Worm (Caenorhabditis elegans) whole organism, L4 larva: ENCODE data around the gene asns-2.

Experiments used
- T20F7.1 ChIP-seq: fragments of 200-800 bp; sonication (Bioruptor generic); optimal IDR thresholded peaks from 2 replicates; lab custom pipeline; 2018; ENCODE audit warnings: mild to moderate bottlenecking, missing genetic modification characterization, missing compliant biosample characterization
- Y5F2A.4 ChIP-seq: fragments of 200-800 bp; sonication (Bioruptor generic); optimal IDR thresholded peaks from 2 replicates; lab custom pipeline; 2018; ENCODE audit warnings: mild to moderate bottlenecking, missing genetic modification characterization, missing compliant biosample characterization
- Y75B8A.6 ChIP-seq: fragments of 200-800 bp; sonication (Bioruptor generic); IDR thresholded peaks from 2 replicates; pipeline ENCODE4 v1.3.6; 2022; ENCODE audit warnings: missing genetic modification reagents, missing genetic modification characterization, missing compliant biosample characterization
- ZK337.2 ChIP-seq: fragments of 200-800 bp; sonication (Bioruptor generic); IDR thresholded peaks from 2 replicates; pipeline ENCODE4 v1.3.6; 2022; ENCODE audit warnings: missing genetic modification reagents, missing genetic modification characterization, missing compliant biosample characterization
- aha-1 ChIP-seq: fragments of 150-350 bp; peaks from one replicate; lab custom pipeline; 2014; ENCODE audit warnings: missing biosample characterization, missing genetic modification characterization
- daf-16 ChIP-seq, 3 experiments: sonication (generic microtip); optimal IDR thresholded peaks; 2 replicates each; lab custom pipeline; 2016 to 2017; ENCODE audit warnings: missing genetic modification characterization in 3 of 3, missing genetic modification reagents in 3 of 3, mild to moderate bottlenecking in 2 of 3, missing compliant biosample characterization in 2 of 3, missing biosample characterization in 1 of 3, moderate library complexity in 1 of 3
- dmd-6 ChIP-seq: fragments of 200-800 bp; sonication (Bioruptor generic); IDR thresholded peaks from 2 replicates; pipeline ENCODE4 v1.3.6; 2022; ENCODE audit warnings: missing genetic modification reagents, missing genetic modification characterization, missing compliant biosample characterization
- dve-1 ChIP-seq: sonication (generic microtip); optimal IDR thresholded peaks from 2 replicates; lab custom pipeline; 2017; ENCODE audit warnings: antibody characterized with exemption, mild to moderate bottlenecking, missing genetic modification characterization, missing compliant biosample characterization; ENCODE audit not compliant: insufficient read depth
- fos-1 ChIP-seq: fragments of 150-350 bp; optimal IDR thresholded peaks from 2 replicates; lab custom pipeline; 2014; ENCODE audit warnings: missing biosample characterization, missing genetic modification characterization
- gei-8 ChIP-seq: fragments of 200-800 bp; sonication (Bioruptor generic); optimal IDR thresholded peaks from 2 replicates; lab custom pipeline; 2018; ENCODE audit warnings: mild to moderate bottlenecking, missing genetic modification characterization, missing compliant biosample characterization
- hlh-11 ChIP-seq: fragments of 200-800 bp; sonication (Bioruptor generic); optimal IDR thresholded peaks from 2 replicates; lab custom pipeline; 2018; ENCODE audit warnings: mild to moderate bottlenecking, missing genetic modification characterization, missing compliant biosample characterization
- hlh-30 ChIP-seq: sonication (generic microtip); optimal IDR thresholded peaks from 2 replicates; lab custom pipeline; 2017; ENCODE audit warnings: antibody characterized with exemption, mild to moderate bottlenecking, missing genetic modification characterization, missing compliant biosample characterization; ENCODE audit not compliant: insufficient read depth
- lim-7 ChIP-seq: fragments of 200-800 bp; sonication (Bioruptor generic); IDR thresholded peaks from 2 replicates; pipeline ENCODE4 v1.3.6; 2022; ENCODE audit warnings: missing genetic modification characterization, missing compliant biosample characterization
- lin-29 ChIP-seq: fragments of 200-800 bp; sonication (Bioruptor generic); IDR thresholded peaks from 2 replicates; pipeline ENCODE4 v1.3.6; 2022; ENCODE audit warnings: missing genetic modification reagents, missing genetic modification characterization, missing compliant biosample characterization
- lsy-2 ChIP-seq, 2 experiments: fragments of 150-350 bp in 1 of 2; sonication (generic microtip) in 1 of 2; optimal IDR thresholded peaks; 2 replicates each; lab custom pipeline; 2014 to 2017; ENCODE audit warnings: missing biosample characterization in 2 of 2, missing genetic modification characterization in 2 of 2
- madf-5 ChIP-seq, 2 experiments: fragments of 200-800 bp; sonication (Bioruptor generic); IDR thresholded peaks; 2 replicates each; pipeline ENCODE4 v1.3.6; 2022; ENCODE audit warnings: missing compliant biosample characterization in 2 of 2, missing genetic modification characterization in 2 of 2
- mdl-1 ChIP-seq, 2 experiments: fragments of 150-350 bp in 1 of 2; sonication (generic microtip) in 1 of 2; optimal IDR thresholded peaks; 2 replicates each; lab custom pipeline; 2014 to 2017; ENCODE audit warnings: missing biosample characterization in 2 of 2, missing genetic modification characterization in 2 of 2
- mdt-29 ChIP-seq: fragments of 200-800 bp; sonication (Bioruptor generic); IDR thresholded peaks from 2 replicates; pipeline ENCODE4 v1.3.6; 2022; ENCODE audit warnings: missing genetic modification reagents, missing genetic modification characterization, missing compliant biosample characterization
- mep-1 ChIP-seq: fragments of 150-350 bp; sonication (generic microtip); optimal IDR thresholded peaks from 3 replicates; lab custom pipeline; 2014; ENCODE audit warnings: missing biosample characterization, missing genetic modification characterization
- mes-2 ChIP-seq: sonication (generic microtip); optimal IDR thresholded peaks from 2 replicates; lab custom pipeline; 2016; ENCODE audit warnings: missing genotype, mild to moderate bottlenecking, missing genetic modification characterization, missing compliant biosample characterization; ENCODE audit not compliant: poor library complexity, severe bottlenecking
- mxl-2 ChIP-seq: fragments of 200-800 bp; sonication (Bioruptor generic); conservative IDR thresholded peaks from 2 replicates; pipeline ENCODE4 v1.3.6; 2022; ENCODE audit warnings: missing genetic modification reagents, missing genetic modification characterization, missing compliant biosample characterization
- mxl-3 ChIP-seq: fragments of 200-800 bp; sonication (Bioruptor generic); optimal IDR thresholded peaks from 2 replicates; lab custom pipeline; 2018; ENCODE audit warnings: mild to moderate bottlenecking, missing genetic modification characterization, missing compliant biosample characterization
- nhr-10 ChIP-seq: fragments of 150-350 bp; optimal IDR thresholded peaks from 2 replicates; lab custom pipeline; 2014; ENCODE audit warnings: missing biosample characterization, missing genetic modification characterization
- nhr-102 ChIP-seq: sonication (generic microtip); optimal IDR thresholded peaks from 2 replicates; lab custom pipeline; 2016; ENCODE audit warnings: mild to moderate bottlenecking, missing genetic modification characterization, moderate library complexity, missing compliant biosample characterization
- nhr-28 ChIP-seq: fragments of 150-350 bp; optimal IDR thresholded peaks from 2 replicates; lab custom pipeline; 2014; ENCODE audit warnings: missing biosample characterization, missing genetic modification characterization
- nhr-41 ChIP-seq: fragments of 200-800 bp; sonication (Bioruptor generic); IDR thresholded peaks from 2 replicates; pipeline ENCODE4 v1.3.6; 2022; ENCODE audit warnings: missing genetic modification reagents, missing genetic modification characterization, missing compliant biosample characterization
- nhr-48 ChIP-seq: sonication (generic microtip); optimal IDR thresholded peaks from 2 replicates; lab custom pipeline; 2016; ENCODE audit warnings: mild to moderate bottlenecking, missing genetic modification characterization, missing compliant biosample characterization
- nhr-6 ChIP-seq: fragments of 150-350 bp; optimal IDR thresholded peaks from 2 replicates; lab custom pipeline; 2014; ENCODE audit warnings: missing biosample characterization, missing genetic modification characterization
- nhr-76 ChIP-seq: fragments of 150-350 bp; optimal IDR thresholded peaks from 2 replicates; lab custom pipeline; 2014; ENCODE audit warnings: missing biosample characterization, missing genetic modification characterization
- nhr-77 ChIP-seq: fragments of 150-350 bp; optimal IDR thresholded peaks from 2 replicates; lab custom pipeline; 2014; ENCODE audit warnings: missing biosample characterization, missing genetic modification characterization
- php-3 ChIP-seq: fragments of 200-800 bp; sonication (Bioruptor generic); IDR thresholded peaks from 2 replicates; pipeline ENCODE4 v1.3.6; 2022; ENCODE audit warnings: missing genetic modification reagents, missing genetic modification characterization, missing compliant biosample characterization
- pqm-1 ChIP-seq: sonication (generic microtip); optimal IDR thresholded peaks from 2 replicates; lab custom pipeline; 2017; ENCODE audit warnings: missing biosample characterization, missing genetic modification characterization
- sdz-12 ChIP-seq: fragments of 200-800 bp; sonication (Bioruptor generic); optimal IDR thresholded peaks from 2 replicates; lab custom pipeline; 2018; ENCODE audit warnings: mild to moderate bottlenecking, missing genetic modification characterization, missing compliant biosample characterization
- tra-1 ChIP-seq: fragments of 200-800 bp; sonication (Bioruptor generic); IDR thresholded peaks from 2 replicates; pipeline ENCODE4 v1.3.6; 2022; ENCODE audit warnings: missing genetic modification reagents, missing genetic modification characterization, missing compliant biosample characterization
- unc-130 ChIP-seq: sonication (generic microtip); optimal IDR thresholded peaks from 2 replicates; lab custom pipeline; 2016; ENCODE audit warnings: missing genetic modification reagents, missing genetic modification characterization, missing compliant biosample characterization
- unc-62 ChIP-seq, 3 experiments: fragments of 150-350 bp in 1 of 3; sonication (generic microtip); optimal IDR thresholded peaks in 2 of 3; peaks in 1 of 3; 1 replicate in 1 of 3; 2 replicates in 2 of 3; lab custom pipeline; 2014 to 2017; ENCODE audit warnings: missing biosample characterization in 3 of 3, missing genetic modification characterization in 3 of 3, missing genetic modification reagents in 3 of 3, missing genotype in 1 of 3
- zag-1 ChIP-seq: fragments of 150-350 bp; optimal IDR thresholded peaks from 2 replicates; lab custom pipeline; 2014; ENCODE audit warnings: missing biosample characterization, missing genetic modification characterization

Gene asns-2

ce11 chrX:8752546-8752945, 1.8 kb upstream of the asns-2 start:
- TF ChIP-seq hlh-30 (tag; lab: Kevin White, UChicago) (peak; percentile 39), fos-1 (tag; lab: Kevin White, UChicago) (no peak), dmd-6 (GFP tag; lab: Robert Waterston, UW) (0 out of 2 replicates have a peak, but pooled peaks have one; percentile 9), nhr-28 (tag; lab: Kevin White, UChicago) (peak; percentile 61), mes-2 (no peak), daf-16 (GFP tag; optimal IDR thresholded peaks at IDR 0.05; lab: Kevin White, UChicago) (no peak), daf-16 (tag; optimal IDR thresholded peaks at IDR 0.05; lab: Kevin White, UChicago) (peak; percentile 42), dve-1 (peak; percentile 54), sdz-12 (GFP tag; lab: Kevin White, UChicago) (no peak), mxl-3 (GFP tag; lab: Kevin White, UChicago) (peak; percentile 49), ZK337.2 (no peak), mdt-29 (no peak), hlh-11 (tag; lab: Kevin White, UChicago) (peak; percentile 52), zag-1 (tag; lab: Kevin White, UChicago) (no peak), lim-7 (GFP tag; lab: Robert Waterston, UW) (no peak), mdl-1 (tag; optimal IDR thresholded peaks at IDR 0.05; lab: Kevin White, UChicago) (peak; percentile 80 to 81)
- TF ChIP-seq, all 104 proteins: peak for 8

ce11 chrX:8750209-8750608, 532 bp downstream of the asns-2 start:
- TF ChIP-seq hlh-30 (tag; lab: Kevin White, UChicago) (peak; percentile 64), dve-1 (peak; percentile 77), nhr-76 (tag; lab: Kevin White, UChicago) (no peak), T20F7.1 (GFP tag; lab: Kevin White, UChicago) (peak; percentile 31), gei-8 (GFP tag; lab: Kevin White, UChicago) (peak; percentile 17), daf-16 (GFP tag; optimal IDR thresholded peaks at IDR 0.05; lab: Kevin White, UChicago) (no peak), daf-16 (tag; optimal IDR thresholded peaks at IDR 0.05; lab: Kevin White, UChicago) (peak; percentile 73), tra-1 (GFP tag; lab: Robert Waterston, UW) (peak; percentile 58), Y5F2A.4 (GFP tag; lab: Kevin White, UChicago) (no peak), nhr-28 (tag; lab: Kevin White, UChicago) (peak; percentile 95), lin-29 (GFP tag; lab: Robert Waterston, UW) (no peak), madf-5 (GFP tag; IDR thresholded peaks at IDR 0.05; lab: Robert Waterston, UW) (no peak), nhr-77 (tag; lab: Kevin White, UChicago) (peak; percentile 28), mdl-1 (tag; optimal IDR thresholded peaks at IDR 0.05; lab: Kevin White, UChicago) (peak in 1 of 2 experiments; percentile 71), unc-130 (no peak), lsy-2 (tag; optimal IDR thresholded peaks at IDR 0.05; lab: Kevin White, UChicago) (peak in 1 of 2 experiments; percentile 25), nhr-10 (tag; lab: Kevin White, UChicago) (peak; percentile 49), nhr-6 (tag; lab: Kevin White, UChicago) (peak; percentile 24), unc-62 (GFP tag; optimal IDR thresholded peaks at IDR 0.05 in 1 of 2; lab: Kevin White, UChicago) (peak in 1 of 2 experiments; percentile 76), unc-62 (tag; optimal IDR thresholded peaks at IDR 0.05; lab: Kevin White, UChicago) (no peak), nhr-48 (tag; lab: Kevin White, UChicago) (peak; percentile 55), aha-1 (tag; lab: Kevin White, UChicago) (no peak), mxl-2 (GFP tag; lab: Robert Waterston, UW) (0 out of 2 replicates have a peak, but pooled peaks have one; percentile 32), hlh-11 (tag; lab: Kevin White, UChicago) (peak; percentile 80), nhr-41 (no peak), dmd-6 (GFP tag; lab: Robert Waterston, UW) (peak; percentile 90), mxl-3 (GFP tag; lab: Kevin White, UChicago) (peak; percentile 49), pqm-1 (tag; lab: Kevin White, UChicago) (peak; percentile 87), Y75B8A.6 (GFP tag; lab: Robert Waterston, UW) (no peak), nhr-102 (peak; percentile 37), php-3 (GFP tag; lab: Robert Waterston, UW) (peak; percentile 64; the same call in 1 of the 2 replicates), mep-1 (peak; percentile 36), mes-2 (peak; percentile 22)
